Worm (Caenorhabditis elegans) whole organism, L4 larva: ENCODE data around the gene snr-4.

Source experiments
- F44E2.7 ChIP-seq: fragments of 200-800 bp; sonication (Bioruptor generic); IDR thresholded peaks from 2 replicates; pipeline ENCODE4 v2.1.2; 2022; ENCODE audit warnings: missing genetic modification characterization, missing compliant biosample characterization
- F49E8.2 ChIP-seq: sonication (generic microtip); optimal IDR thresholded peaks from 2 replicates; lab custom pipeline; 2016; ENCODE audit warnings: missing compliant biosample characterization, mild to moderate bottlenecking, missing genetic modification characterization, borderline replicate concordance
- Y5F2A.4 ChIP-seq: fragments of 200-800 bp; sonication (Bioruptor generic); optimal IDR thresholded peaks from 2 replicates; lab custom pipeline; 2018; ENCODE audit warnings: mild to moderate bottlenecking, missing genetic modification characterization, missing compliant biosample characterization
- Y75B8A.6 ChIP-seq: fragments of 200-800 bp; sonication (Bioruptor generic); IDR thresholded peaks from 2 replicates; pipeline ENCODE4 v1.3.6; 2022; ENCODE audit warnings: missing genetic modification reagents, missing genetic modification characterization, missing compliant biosample characterization
- ZK546.5 ChIP-seq, 2 experiments: sonication (generic microtip); optimal IDR thresholded peaks; 2 replicates each; lab custom pipeline; 2017; ENCODE audit warnings: missing biosample characterization in 2 of 2, missing genetic modification characterization in 2 of 2
- aha-1 ChIP-seq: fragments of 150-350 bp; peaks from one replicate; lab custom pipeline; 2014; ENCODE audit warnings: missing biosample characterization, missing genetic modification characterization
- aly-2 ChIP-seq: sonication (generic microtip); optimal IDR thresholded peaks from 2 replicates; lab custom pipeline; 2018; ENCODE audit warnings: missing biosample characterization, missing genetic modification characterization
- arid-1 ChIP-seq: fragments of 200-800 bp; sonication (Bioruptor generic); conservative IDR thresholded peaks from 2 replicates; pipeline ENCODE4 v1.3.6; 2022; ENCODE audit warnings: missing genetic modification reagents, missing genetic modification characterization, missing compliant biosample characterization
- attf-4 ChIP-seq: sonication (generic microtip); optimal IDR thresholded peaks from 3 replicates; lab custom pipeline; 2017; ENCODE audit warnings: missing biosample characterization, missing genetic modification characterization
- ceh-28 ChIP-seq: fragments of 150-350 bp; optimal IDR thresholded peaks from 2 replicates; lab custom pipeline; 2014; ENCODE audit warnings: missing biosample characterization, missing genetic modification reagents, missing genetic modification characterization
- ces-1 ChIP-seq: fragments of 150-350 bp; sonication (generic microtip); optimal IDR thresholded peaks from 4 replicates; lab custom pipeline; 2014; ENCODE audit warnings: missing biosample characterization, missing genetic modification reagents, missing genetic modification characterization
- cey-2 ChIP-seq: sonication (generic microtip); optimal IDR thresholded peaks from 3 replicates; lab custom pipeline; 2017; ENCODE audit warnings: missing genetic modification characterization, mild to moderate bottlenecking, missing compliant biosample characterization, antibody characterized with exemption, borderline replicate concordance; ENCODE audit not compliant: insufficient read depth
- ctbp-1 ChIP-seq: fragments of 200-800 bp; sonication (Bioruptor generic); IDR thresholded peaks from 2 replicates; pipeline ENCODE4 v1.3.6; 2022; ENCODE audit warnings: missing genetic modification reagents, missing genetic modification characterization, missing compliant biosample characterization
- daf-19 ChIP-seq: fragments of 200-800 bp; sonication (Bioruptor generic); conservative IDR thresholded peaks from 2 replicates; pipeline ENCODE4 v1.3.6; 2022; ENCODE audit warnings: missing genetic modification characterization, missing compliant biosample characterization
- dmd-9 ChIP-seq: fragments of 200-800 bp; sonication (Bioruptor generic); IDR thresholded peaks from 2 replicates; pipeline ENCODE4 v1.3.6; 2022; ENCODE audit warnings: missing genetic modification reagents, missing genetic modification characterization, missing compliant biosample characterization
- dpl-1 ChIP-seq: fragments of 150-350 bp; optimal IDR thresholded peaks from 2 replicates; lab custom pipeline; 2014; ENCODE audit warnings: missing biosample characterization, missing genetic modification reagents, missing genetic modification characterization
- fkh-10 ChIP-seq: fragments of 150-350 bp; optimal IDR thresholded peaks from 2 replicates; lab custom pipeline; 2014; ENCODE audit warnings: missing biosample characterization, missing genetic modification reagents, missing genetic modification characterization
- gei-8 ChIP-seq: fragments of 200-800 bp; sonication (Bioruptor generic); optimal IDR thresholded peaks from 2 replicates; lab custom pipeline; 2018; ENCODE audit warnings: mild to moderate bottlenecking, missing genetic modification characterization, missing compliant biosample characterization
- lim-7 ChIP-seq: fragments of 200-800 bp; sonication (Bioruptor generic); IDR thresholded peaks from 2 replicates; pipeline ENCODE4 v1.3.6; 2022; ENCODE audit warnings: missing genetic modification characterization, missing compliant biosample characterization
- lin-15B ChIP-seq: fragments of 150-350 bp; sonication (generic microtip); optimal IDR thresholded peaks from 3 replicates; lab custom pipeline; 2014; ENCODE audit warnings: missing biosample characterization, missing genetic modification characterization
- lin-38 ChIP-seq: fragments of 200-800 bp; sonication (Bioruptor generic); IDR thresholded peaks from 2 replicates; pipeline ENCODE4 v1.3.6; 2022; ENCODE audit warnings: missing genetic modification reagents, missing genetic modification characterization, missing compliant biosample characterization
- lin-39 ChIP-seq: fragments of 150-350 bp; optimal IDR thresholded peaks from 2 replicates; lab custom pipeline; 2014; ENCODE audit warnings: missing biosample characterization, missing genetic modification reagents, missing genetic modification characterization
- lsy-2 ChIP-seq, 2 experiments: fragments of 150-350 bp in 1 of 2; sonication (generic microtip) in 1 of 2; optimal IDR thresholded peaks; 2 replicates each; lab custom pipeline; 2014 to 2017; ENCODE audit warnings: missing biosample characterization in 2 of 2, missing genetic modification characterization in 2 of 2
- mdl-1 ChIP-seq, 2 experiments: fragments of 150-350 bp in 1 of 2; sonication (generic microtip) in 1 of 2; optimal IDR thresholded peaks; 2 replicates each; lab custom pipeline; 2014 to 2017; ENCODE audit warnings: missing biosample characterization in 2 of 2, missing genetic modification characterization in 2 of 2
- nhr-10 ChIP-seq: fragments of 150-350 bp; optimal IDR thresholded peaks from 2 replicates; lab custom pipeline; 2014; ENCODE audit warnings: missing biosample characterization, missing genetic modification characterization
- nhr-11 ChIP-seq: fragments of 150-350 bp; optimal IDR thresholded peaks from 2 replicates; lab custom pipeline; 2014; ENCODE audit warnings: missing biosample characterization, missing genetic modification characterization
- nhr-111 ChIP-seq: fragments of 200-800 bp; sonication (Bioruptor generic); optimal IDR thresholded peaks from 2 replicates; lab custom pipeline; 2018; ENCODE audit warnings: mild to moderate bottlenecking, missing genetic modification characterization, missing compliant biosample characterization
- nhr-42 ChIP-seq: fragments of 200-800 bp; sonication (Bioruptor generic); IDR thresholded peaks from 2 replicates; pipeline ENCODE4 v1.3.6; 2022; ENCODE audit warnings: missing genetic modification characterization, missing compliant biosample characterization
- nhr-77 ChIP-seq: fragments of 150-350 bp; optimal IDR thresholded peaks from 2 replicates; lab custom pipeline; 2014; ENCODE audit warnings: missing biosample characterization, missing genetic modification characterization
- php-3 ChIP-seq: fragments of 200-800 bp; sonication (Bioruptor generic); IDR thresholded peaks from 2 replicates; pipeline ENCODE4 v1.3.6; 2022; ENCODE audit warnings: missing genetic modification reagents, missing genetic modification characterization, missing compliant biosample characterization
- skn-1 ChIP-seq: fragments of 150-350 bp; optimal IDR thresholded peaks from 2 replicates; lab custom pipeline; 2014; ENCODE audit warnings: missing biosample characterization, missing genetic modification characterization
- spr-3 ChIP-seq: fragments of 200-800 bp; sonication (Bioruptor generic); optimal IDR thresholded peaks from 2 replicates; lab custom pipeline; 2018; ENCODE audit warnings: mild to moderate bottlenecking, missing genetic modification characterization, missing compliant biosample characterization
- unc-130 ChIP-seq: sonication (generic microtip); optimal IDR thresholded peaks from 2 replicates; lab custom pipeline; 2016; ENCODE audit warnings: missing genetic modification reagents, missing genetic modification characterization, missing compliant biosample characterization
- unc-62 ChIP-seq, 3 experiments: fragments of 150-350 bp in 1 of 3; sonication (generic microtip); optimal IDR thresholded peaks in 2 of 3; peaks in 1 of 3; 1 replicate in 1 of 3; 2 replicates in 2 of 3; lab custom pipeline; 2014 to 2017; ENCODE audit warnings: missing biosample characterization in 3 of 3, missing genetic modification characterization in 3 of 3, missing genetic modification reagents in 3 of 3, missing genotype in 1 of 3
- zfp-3 ChIP-seq: fragments of 200-800 bp; sonication (Bioruptor generic); conservative IDR thresholded peaks from 2 replicates; pipeline ENCODE4 v1.3.6; 2022; ENCODE audit warnings: missing genetic modification reagents, missing genetic modification characterization, missing compliant biosample characterization
- zip-11 ChIP-seq: fragments of 200-800 bp; sonication (Bioruptor generic); IDR thresholded peaks from 2 replicates; pipeline ENCODE4 v1.3.6; 2022; ENCODE audit warnings: missing genetic modification characterization, missing compliant biosample characterization
- ztf-11 ChIP-seq: fragments of 150-350 bp; optimal IDR thresholded peaks from 2 replicates; lab custom pipeline; 2014; ENCODE audit warnings: missing biosample characterization, missing genetic modification characterization

The snr-4 gene

ce11 chrV:11960831-11961190, 18.7 kb downstream of the snr-4 start:
- TF ChIP-seq attf-4 (tag; lab: Kevin White, UChicago): no peak
- peak; percentile 53 for TF ChIP-seq aha-1 (tag; lab: Kevin White, UChicago)
- no peak for TF ChIP-seq arid-1
- TF ChIP-seq F49E8.2 (tag; lab: Kevin White, UChicago): no peak

- TF ChIP-seq unc-62 (GFP tag; optimal IDR thresholded peaks at IDR 0.05 in 1 of 2; lab: Kevin White, UChicago) (peak in 1 of 2 experiments; percentile 53), unc-62 (tag; optimal IDR thresholded peaks at IDR 0.05; lab: Kevin White, UChicago) (no peak), nhr-42 (GFP tag; lab: Robert Waterston, UW) (no peak)
These were observed 19.3 kb downstream of the snr-4 start for ce11 chrV:11960084-11960830.

- no peak for TF ChIP-seq zip-11 (GFP tag; lab: Robert Waterston, UW)
- no peak for TF ChIP-seq lin-15B (tag; lab: Kevin White, UChicago)
- TF ChIP-seq skn-1 (tag; lab: Kevin White, UChicago): no peak
- no peak for TF ChIP-seq spr-3 (GFP tag; lab: Kevin White, UChicago)
- no peak for TF ChIP-seq lin-39
- no peak for TF ChIP-seq ZK546.5 (tag; optimal IDR thresholded peaks at IDR 0.05; lab: Kevin White, UChicago)
- no peak for TF ChIP-seq nhr-10 (tag; lab: Kevin White, UChicago)
- TF ChIP-seq lsy-2 (tag; optimal IDR thresholded peaks at IDR 0.05; lab: Kevin White, UChicago): no peak
- TF ChIP-seq aha-1 (tag; lab: Kevin White, UChicago): no peak
- TF ChIP-seq nhr-11 (tag; lab: Kevin White, UChicago): no peak
- TF ChIP-seq mdl-1 (tag; optimal IDR thresholded peaks at IDR 0.05; lab: Kevin White, UChicago): no peak
- TF ChIP-seq ztf-11 (tag; lab: Kevin White, UChicago): no peak
- TF ChIP-seq Y75B8A.6 (GFP tag; lab: Robert Waterston, UW): no peak
- no peak for TF ChIP-seq lim-7 (GFP tag; lab: Robert Waterston, UW)
- TF ChIP-seq dmd-9 (GFP tag; lab: Robert Waterston, UW): no peak
- TF ChIP-seq nhr-111 (GFP tag; lab: Kevin White, UChicago): no peak
- TF ChIP-seq fkh-10: no peak
- no peak for TF ChIP-seq unc-62 (GFP tag; optimal IDR thresholded peaks at IDR 0.05 in 1 of 2; lab: Kevin White, UChicago)
- no peak for TF ChIP-seq unc-62 (tag; optimal IDR thresholded peaks at IDR 0.05; lab: Kevin White, UChicago)
These were observed 20.9 kb downstream of the snr-4 start, which contains the start of gene F58H1.5 for ce11 chrV:11958343-11959291. Gene F58H1.5 (plus strand): TSS chrV:11958393.

- no peak for TF ChIP-seq dpl-1 (GFP tag; lab: Kevin White, UChicago)
- no peak for TF ChIP-seq php-3 (GFP tag; lab: Robert Waterston, UW)
- TF ChIP-seq unc-130: no peak
- no peak for TF ChIP-seq Y75B8A.6 (GFP tag; lab: Robert Waterston, UW)
These were observed 23.9 kb downstream of the snr-4 start for ce11 chrV:11955617-11956016.

ce11 chrV:11953621-11954020, 25.9 kb downstream of the snr-4 start:
- TF ChIP-seq cey-2 (tag; lab: Kevin White, UChicago) (no peak), lsy-2 (tag; optimal IDR thresholded peaks at IDR 0.05; lab: Kevin White, UChicago) (no peak), unc-62 (GFP tag; optimal IDR thresholded peaks at IDR 0.05 in 1 of 2; lab: Kevin White, UChicago) (no peak), unc-62 (tag; optimal IDR thresholded peaks at IDR 0.05; lab: Kevin White, UChicago) (no peak), gei-8 (GFP tag; lab: Kevin White, UChicago) (no peak), lim-7 (GFP tag; lab: Robert Waterston, UW) (no peak), ceh-28 (tag; lab: Kevin White, UChicago) (no peak), lin-38 (GFP tag; lab: Robert Waterston, UW) (no peak), nhr-77 (tag; lab: Kevin White, UChicago) (no peak), aly-2 (tag; lab: Kevin White, UChicago) (no peak), ces-1 (GFP tag; lab: Kevin White, UChicago) (peak; percentile 75), dmd-9 (GFP tag; lab: Robert Waterston, UW) (no peak), ZK546.5 (tag; optimal IDR thresholded peaks at IDR 0.05; lab: Kevin White, UChicago) (no peak), F44E2.7 (GFP tag; lab: Robert Waterston, UW) (no peak), ctbp-1 (peak; percentile 78), fkh-10 (peak; percentile 59), daf-19 (GFP tag; lab: Robert Waterston, UW) (no peak), zfp-3 (GFP tag; lab: Robert Waterston, UW) (no peak), Y5F2A.4 (GFP tag; lab: Kevin White, UChicago) (no peak)
